Fruit fly (Drosophila melanogaster) whole organism, wandering third instar larva: ENCODE results near the gene CG32037.

ENCODE experiments used
- Abd-B ChIP-seq: fragments of >200 bp; optimal IDR thresholded peaks from 2 replicates; lab custom pipeline; 2017; ENCODE audit warnings: missing biosample characterization, missing genetic modification characterization
- CG32264 ChIP-seq: fragments of 200-800 bp; sonication (Bioruptor generic); optimal IDR thresholded peaks from 2 replicates; lab custom pipeline; 2016; ENCODE audit warnings: missing biosample characterization, missing genetic modification characterization
- CG9705 ChIP-seq: fragments of 200-800 bp; sonication (Bioruptor generic); optimal IDR thresholded peaks from 2 replicates; lab custom pipeline; 2018; ENCODE audit warnings: missing biosample characterization, mild to moderate bottlenecking, missing genetic modification characterization
- CrebA ChIP-seq: fragments of 200-800 bp; sonication (Bioruptor generic); optimal IDR thresholded peaks from 2 replicates; lab custom pipeline; 2016; ENCODE audit warnings: missing biosample characterization, mild to moderate bottlenecking, missing genetic modification characterization, borderline replicate concordance
- Dfd ChIP-seq: fragments of >200 bp; optimal IDR thresholded peaks from 2 replicates; lab custom pipeline; 2017; ENCODE audit warnings: missing biosample characterization, missing genetic modification characterization
- Dif ChIP-seq: fragments of 200-275, 200-300 bp; sonication (Bioruptor generic); optimal IDR thresholded peaks from 2 replicates; lab custom pipeline; 2018; ENCODE audit warnings: missing biosample characterization, missing genetic modification characterization; ENCODE audit not compliant: partially characterized antibody
- GATAd ChIP-seq: sonication (Bioruptor generic); optimal IDR thresholded peaks from 2 replicates; lab custom pipeline; 2016; ENCODE audit warnings: missing biosample characterization, missing genetic modification characterization
- HLH106 ChIP-seq: fragments of 200-800 bp; optimal IDR thresholded peaks from 3 replicates; lab custom pipeline; 2019; ENCODE audit warnings: missing biosample characterization, mild to moderate bottlenecking, missing genetic modification characterization, moderate library complexity
- Hnf4 ChIP-seq: fragments of 200-800 bp; sonication (Bioruptor generic); optimal IDR thresholded peaks from 2 replicates; lab custom pipeline; 2016; ENCODE audit warnings: missing biosample characterization, mild to moderate bottlenecking, missing genetic modification characterization
- Hr78 ChIP-seq: fragments of >200 bp; optimal IDR thresholded peaks from 2 replicates; lab custom pipeline; 2017; ENCODE audit warnings: missing biosample characterization, missing genetic modification characterization
- Hr83 ChIP-seq: fragments of 200-300 bp; sonication (Bioruptor generic); optimal IDR thresholded peaks from 2 replicates; lab custom pipeline; 2016; ENCODE audit warnings: missing biosample characterization, mild to moderate bottlenecking, missing genetic modification characterization, moderate library complexity; ENCODE audit not compliant: poor library complexity, severe bottlenecking
- Jra ChIP-seq: sonication (Bioruptor generic); optimal IDR thresholded peaks from 2 replicates; lab custom pipeline; 2016; ENCODE audit warnings: missing biosample characterization, missing genetic modification characterization
- N ChIP-seq: fragments of >200 bp; optimal IDR thresholded peaks from 2 replicates; lab custom pipeline; 2018; ENCODE audit warnings: missing biosample characterization, missing external identifiers, missing genetic modification characterization
- OdsH ChIP-seq: fragments of 200-800 bp; sonication (Bioruptor generic); optimal IDR thresholded peaks from 2 replicates; lab custom pipeline; 2016; ENCODE audit warnings: missing biosample characterization, mild to moderate bottlenecking, missing genetic modification characterization
- Rel ChIP-seq, 2 experiments: fragments of 200-800 bp; sonication (Bioruptor generic) in 1 of 2; optimal IDR thresholded peaks; 2 replicates in 1 of 2; 3 replicates in 1 of 2; lab custom pipeline; 2016 to 2019; ENCODE audit warnings: mild to moderate bottlenecking in 2 of 2, missing biosample characterization in 2 of 2, missing genetic modification characterization in 2 of 2, moderate library complexity in 1 of 2
- Sp1 ChIP-seq: fragments of 200-800 bp; sonication (Bioruptor generic); optimal IDR thresholded peaks from 3 replicates; lab custom pipeline; 2019; ENCODE audit warnings: missing biosample characterization, mild to moderate bottlenecking, missing genetic modification characterization, moderate library complexity
- brk ChIP-seq: fragments of 200-800 bp; sonication (Bioruptor generic); optimal IDR thresholded peaks from 2 replicates; lab custom pipeline; 2016; ENCODE audit warnings: missing biosample characterization, mild to moderate bottlenecking, missing genetic modification characterization
- dmrt93B ChIP-seq: fragments of 200-800 bp; sonication (Bioruptor generic); optimal IDR thresholded peaks from 2 replicates; lab custom pipeline; 2018; ENCODE audit warnings: missing biosample characterization, mild to moderate bottlenecking, missing genetic modification characterization
- ey ChIP-seq: fragments of 200-800 bp; sonication (Bioruptor generic); optimal IDR thresholded peaks from 2 replicates; lab custom pipeline; 2016; ENCODE audit warnings: missing biosample characterization, missing genetic modification characterization
- foxo ChIP-seq, 2 experiments: fragments of 200-800 bp; sonication (Bioruptor generic); optimal IDR thresholded peaks; 2 replicates in 1 of 2; 3 replicates in 1 of 2; lab custom pipeline; 2016 to 2017; ENCODE audit warnings: missing biosample characterization in 2 of 2, missing genetic modification characterization in 2 of 2
- h ChIP-seq: fragments of 200-800 bp; sonication (Bioruptor generic); optimal IDR thresholded peaks from 3 replicates; lab custom pipeline; 2016; ENCODE audit warnings: missing biosample characterization, mild to moderate bottlenecking, missing genetic modification characterization
- jim ChIP-seq: fragments of 175-275, 200-325 bp; sonication (Bioruptor generic); optimal IDR thresholded peaks from 2 replicates; lab custom pipeline; 2016; ENCODE audit warnings: missing biosample characterization, mild to moderate bottlenecking, missing genetic modification characterization
- lola ChIP-seq: fragments of >200 bp; optimal IDR thresholded peaks from 2 replicates; lab custom pipeline; 2017; ENCODE audit warnings: missing biosample characterization, missing genetic modification characterization
- pan ChIP-seq: fragments of >200 bp; optimal IDR thresholded peaks from 2 replicates; lab custom pipeline; 2017
- psq ChIP-seq: fragments of 200-800 bp; sonication (Bioruptor generic); optimal IDR thresholded peaks from 3 replicates; lab custom pipeline; 2017; ENCODE audit warnings: missing biosample characterization, mild to moderate bottlenecking, missing genetic modification characterization, moderate library complexity
- sage ChIP-seq: fragments of 200-800 bp; sonication (Bioruptor generic); optimal IDR thresholded peaks from 2 replicates; lab custom pipeline; 2016; ENCODE audit warnings: missing biosample characterization, mild to moderate bottlenecking, missing genetic modification characterization
- sv ChIP-seq: fragments of 200-800 bp; sonication (Bioruptor generic); optimal IDR thresholded peaks from 3 replicates; lab custom pipeline; 2016; ENCODE audit warnings: missing biosample characterization, missing genetic modification characterization
- tai ChIP-seq: sonication (Bioruptor generic); optimal IDR thresholded peaks from 2 replicates; lab custom pipeline; 2016; ENCODE audit warnings: missing biosample characterization, missing genetic modification characterization
- usp ChIP-seq: fragments of >200 bp; optimal IDR thresholded peaks from 2 replicates; lab custom pipeline; 2017; ENCODE audit warnings: missing biosample characterization, missing genetic modification characterization
- woc ChIP-seq: sonication (Bioruptor generic); optimal IDR thresholded peaks from 2 replicates; lab custom pipeline; 2016; ENCODE audit warnings: missing biosample characterization, mild to moderate bottlenecking, missing genetic modification characterization

The CG32037 gene

DNA sequence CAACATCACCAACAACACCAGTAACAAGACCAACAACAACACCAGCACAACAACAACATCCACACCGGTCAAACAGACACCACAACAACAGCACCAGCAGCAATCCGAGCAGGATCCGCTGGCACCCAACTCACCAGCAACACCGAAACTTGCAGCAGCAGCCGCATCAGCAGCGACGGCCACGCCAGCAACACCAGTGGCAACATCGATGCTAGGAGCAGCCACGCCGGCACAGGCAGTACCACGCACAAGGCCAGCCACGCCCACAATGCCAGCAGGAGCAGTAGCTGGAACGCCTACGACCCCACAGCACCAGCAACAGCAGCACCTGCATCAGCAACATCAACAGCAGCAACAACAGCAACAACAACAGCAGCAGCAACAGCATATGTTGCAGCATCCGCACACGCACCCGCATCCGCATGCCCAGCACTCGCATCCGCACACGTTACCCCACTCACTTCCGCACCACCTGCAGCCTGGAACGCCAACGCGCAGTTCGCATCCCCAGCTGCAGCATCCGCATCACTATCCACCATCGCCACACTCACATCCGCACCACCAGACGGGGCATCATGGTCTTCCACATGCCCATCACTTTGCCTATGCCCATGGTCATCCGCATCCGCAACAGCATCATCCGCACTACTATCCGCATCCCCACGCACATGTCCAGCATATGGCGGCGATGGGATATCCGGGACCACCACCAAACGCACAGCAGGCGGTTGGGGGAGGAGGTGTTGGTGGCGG, 20.7 kb downstream of the CG32037 start:
- TF ChIP-seq GATAd (GFP tag; lab: Kevin White, UChicago) (no peak), Dfd (GFP tag; lab: Kevin White, UChicago) (peak; percentile 92)

DNA sequence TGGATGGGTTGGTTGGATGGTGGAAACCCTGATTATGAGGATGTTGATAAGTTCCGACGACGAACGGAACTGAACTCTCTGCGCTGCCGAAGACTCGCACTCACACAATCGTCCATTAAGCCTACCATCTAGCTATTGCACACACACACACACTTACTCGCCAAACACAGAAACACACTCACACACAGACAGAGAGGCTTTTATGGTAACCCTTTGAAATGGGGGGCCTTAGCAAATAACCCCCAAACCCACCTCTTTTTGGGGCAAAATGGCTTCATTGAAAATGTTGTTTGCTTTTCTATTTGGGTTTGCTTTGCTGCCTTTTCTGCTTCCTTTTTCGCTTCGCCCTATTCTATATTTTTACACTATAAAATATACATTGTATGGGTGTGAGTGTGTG, 22.9 kb downstream of the CG32037 start:
- TF ChIP-seq h (GFP tag; lab: Kevin White, UChicago) (no peak), Rel (GFP tag; optimal IDR thresholded peaks at IDR 0.05; lab: Kevin White, UChicago) (no peak), Rel (tag; optimal IDR thresholded peaks at IDR 0.05; lab: Kevin White, UChicago) (no peak), brk (GFP tag; lab: Kevin White, UChicago) (no peak), Dfd (GFP tag; lab: Kevin White, UChicago) (no peak), sv (GFP tag; lab: Kevin White, UChicago) (no peak), CrebA (GFP tag; lab: Kevin White, UChicago) (no peak), sage (no peak)

DNA sequence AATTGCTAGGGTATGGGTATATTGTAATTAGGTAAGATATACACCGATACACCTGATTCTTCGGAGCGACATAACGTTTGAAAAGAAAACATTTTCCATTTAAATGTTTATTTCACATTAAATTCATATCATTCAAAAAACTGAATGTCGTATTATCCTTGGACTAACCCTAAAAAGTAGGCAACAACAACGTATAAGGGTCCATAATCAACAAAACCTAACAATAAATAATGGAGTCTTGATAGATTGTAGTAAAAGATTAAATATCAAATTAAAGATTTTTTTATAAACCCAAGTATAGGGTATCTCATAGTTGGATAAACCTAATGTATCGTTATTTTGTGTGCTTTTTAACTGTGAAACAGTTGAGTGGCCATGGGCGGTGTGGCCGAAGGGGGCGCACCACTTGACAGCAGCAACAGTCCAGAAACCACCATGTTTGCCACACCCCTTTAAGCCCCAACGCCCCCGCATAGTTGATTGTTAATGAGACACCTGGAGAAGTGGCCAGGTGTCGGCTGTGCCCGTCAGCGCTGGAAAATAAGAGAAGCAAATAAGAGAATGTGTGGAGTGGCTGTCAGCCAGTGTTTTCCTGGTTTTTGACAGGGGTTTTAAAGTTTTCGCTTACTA, 23.6 kb downstream of the CG32037 start:
- TF ChIP-seq Sp1 (GFP tag; lab: Kevin White, UChicago) (no peak), tai (GFP tag; lab: Kevin White, UChicago) (no peak), OdsH (GFP tag; lab: Kevin White, UChicago) (peak; percentile 18), h (GFP tag; lab: Kevin White, UChicago) (no peak), Dfd (GFP tag; lab: Kevin White, UChicago) (no peak), Dif (no peak), dmrt93B (GFP tag; lab: Kevin White, UChicago) (no peak), woc (no peak), psq (GFP tag; lab: Kevin White, UChicago) (peak; percentile 27), pan (lab: Kevin White, UChicago) (no peak), usp (GFP tag; lab: Kevin White, UChicago) (no peak), Rel (GFP tag; optimal IDR thresholded peaks at IDR 0.05; lab: Kevin White, UChicago) (no peak), Rel (tag; optimal IDR thresholded peaks at IDR 0.05; lab: Kevin White, UChicago) (no peak), CG9705 (GFP tag; lab: Kevin White, UChicago) (no peak), Hr83 (GFP tag; lab: Kevin White, UChicago) (no peak), lola (no peak), jim (GFP tag; lab: Kevin White, UChicago) (no peak), brk (GFP tag; lab: Kevin White, UChicago) (no peak), ey (GFP tag; lab: Kevin White, UChicago) (peak; percentile 30), foxo (GFP tag; optimal IDR thresholded peaks at IDR 0.05; lab: Kevin White, UChicago) (peak in 1 of 2 experiments; percentile 6)

DNA sequence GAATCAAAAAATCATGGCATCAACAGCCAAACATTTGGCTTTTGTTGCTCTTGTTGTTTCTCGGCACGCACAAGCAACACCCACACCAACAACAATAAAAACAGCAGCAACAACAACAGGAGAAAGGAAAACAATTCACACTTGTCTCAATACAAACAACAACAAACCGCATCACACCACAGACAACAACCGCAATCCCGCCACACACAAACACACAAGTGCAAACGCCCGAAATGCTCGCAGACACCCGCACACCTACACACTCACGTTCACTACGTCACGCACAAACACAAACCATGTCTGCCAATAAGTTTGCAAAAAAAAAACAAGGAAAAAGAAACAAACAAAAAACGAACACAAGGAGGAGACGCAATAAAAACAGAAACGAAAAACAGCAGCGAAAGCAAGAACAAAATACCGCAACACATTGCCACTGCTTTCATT, 24.2 kb downstream of the CG32037 start:
- TF ChIP-seq foxo (GFP tag; optimal IDR thresholded peaks at IDR 0.05; lab: Kevin White, UChicago) (peak in 1 of 2 experiments; percentile 26), Sp1 (GFP tag; lab: Kevin White, UChicago) (peak; percentile 58), psq (GFP tag; lab: Kevin White, UChicago) (peak; percentile 60), jim (GFP tag; lab: Kevin White, UChicago) (no peak), pan (lab: Kevin White, UChicago) (no peak), h (GFP tag; lab: Kevin White, UChicago) (peak; percentile 28), Rel (GFP tag; optimal IDR thresholded peaks at IDR 0.05; lab: Kevin White, UChicago) (peak; percentile 68), Rel (tag; optimal IDR thresholded peaks at IDR 0.05; lab: Kevin White, UChicago) (no peak)

DNA sequence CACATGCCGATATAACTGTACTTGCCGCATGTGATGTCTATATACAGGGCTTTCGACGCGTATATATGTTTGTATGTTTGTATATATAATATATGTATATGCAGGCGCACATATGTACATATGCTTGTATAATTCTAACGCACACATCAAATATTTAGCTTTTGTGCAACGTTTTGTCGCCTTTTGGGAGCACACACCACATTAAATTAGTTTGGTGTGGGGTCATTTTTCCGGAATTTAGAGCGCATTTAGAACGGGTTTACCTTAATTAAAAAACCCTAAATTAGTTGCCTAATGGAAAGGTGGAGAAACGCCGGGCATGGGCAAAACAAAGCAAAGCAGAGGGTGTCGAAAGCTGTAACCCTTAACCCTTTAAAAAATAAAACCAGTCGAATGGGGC, 24.7 kb downstream of the CG32037 start:
- TF ChIP-seq CG32264 (no peak), N (GFP tag; lab: Kevin White, UChicago) (no peak), dmrt93B (GFP tag; lab: Kevin White, UChicago) (no peak), pan (lab: Kevin White, UChicago) (no peak), woc (no peak), Hnf4 (GFP tag; lab: Kevin White, UChicago) (no peak), Abd-B (GFP tag; lab: Kevin White, UChicago) (no peak), ey (GFP tag; lab: Kevin White, UChicago) (no peak), OdsH (GFP tag; lab: Kevin White, UChicago) (no peak), CrebA (GFP tag; lab: Kevin White, UChicago) (no peak), Hr78 (GFP tag; lab: Kevin White, UChicago) (no peak), HLH106 (tag; lab: Kevin White, UChicago) (no peak), tai (GFP tag; lab: Kevin White, UChicago) (no peak), Jra (GFP tag; lab: Kevin White, UChicago) (no peak)
